Worm (Caenorhabditis elegans) whole organism, mixed stage, embryonic: ENCODE data around the gene jud-4.
A peak's percentile ranks its signal among the peaks of the same experiment; 100 is the strongest.

Source experiments
- M03D4.4 ChIP-seq: sonication (generic microtip); optimal IDR thresholded peaks from 2 replicates; lab custom pipeline; 2017; ENCODE audit warnings: mild to moderate bottlenecking, missing genetic modification characterization, missing compliant biosample characterization
- bed-3 ChIP-seq: fragments of 200-800 bp; sonication (Bioruptor generic); optimal IDR thresholded peaks from 3 replicates; lab custom pipeline; 2018; ENCODE audit warnings: mild to moderate bottlenecking, missing genetic modification characterization, moderate library complexity, missing compliant biosample characterization
- blmp-1 ChIP-seq: fragments of 150-350 bp; optimal IDR thresholded peaks from 2 replicates; lab custom pipeline; 2014; ENCODE audit warnings: missing biosample characterization, missing genetic modification characterization
- ceh-43 ChIP-seq: fragments of 200-800 bp; sonication (Bioruptor generic); optimal IDR thresholded peaks from 2 replicates; lab custom pipeline; 2018; ENCODE audit warnings: mild to moderate bottlenecking, missing genetic modification characterization, moderate library complexity, missing compliant biosample characterization
- ceh-83 ChIP-seq: fragments of 200-800 bp; sonication (Bioruptor generic); optimal IDR thresholded peaks from 2 replicates; lab custom pipeline; 2018; ENCODE audit warnings: mild to moderate bottlenecking, missing genetic modification characterization, missing compliant biosample characterization
- ces-1 ChIP-seq: fragments of 150-350 bp; optimal IDR thresholded peaks from 2 replicates; lab custom pipeline; 2014; ENCODE audit warnings: missing biosample characterization, missing genetic modification reagents, missing genetic modification characterization
- cnd-1 ChIP-seq: fragments of 200-800 bp; sonication (Bioruptor generic); optimal IDR thresholded peaks from 2 replicates; lab custom pipeline; 2018; ENCODE audit warnings: mild to moderate bottlenecking, missing genetic modification characterization, missing compliant biosample characterization
- drap-1 ChIP-seq: fragments of 200-800 bp; sonication (Bioruptor generic); optimal IDR thresholded peaks from 3 replicates; lab custom pipeline; 2018; ENCODE audit warnings: mild to moderate bottlenecking, missing genetic modification characterization, missing compliant biosample characterization
- flh-1 ChIP-seq: fragments of 200-800 bp; sonication (Bioruptor generic); optimal IDR thresholded peaks from 2 replicates; lab custom pipeline; 2018; ENCODE audit warnings: mild to moderate bottlenecking, missing genetic modification characterization, moderate library complexity, missing compliant biosample characterization
- ham-2 ChIP-seq: fragments of 200-800 bp; sonication (Bioruptor generic); optimal IDR thresholded peaks from 2 replicates; lab custom pipeline; 2018; ENCODE audit warnings: mild to moderate bottlenecking, missing genetic modification characterization, missing compliant biosample characterization
- hlh-1 ChIP-seq: fragments of 150-350 bp; optimal IDR thresholded peaks from 2 replicates; lab custom pipeline; 2014; ENCODE audit warnings: missing biosample characterization, missing genetic modification reagents, missing genetic modification characterization
- lin-32 ChIP-seq: fragments of 200-800 bp; sonication (Bioruptor generic); optimal IDR thresholded peaks from 2 replicates; lab custom pipeline; 2018; ENCODE audit warnings: mild to moderate bottlenecking, missing genetic modification characterization, missing compliant biosample characterization
- lsy-2 ChIP-seq: fragments of 150-350 bp; optimal IDR thresholded peaks from 2 replicates; lab custom pipeline; 2014; ENCODE audit warnings: missing biosample characterization, missing genetic modification characterization
- mab-5 ChIP-seq: fragments of 150-350 bp; optimal IDR thresholded peaks from 2 replicates; lab custom pipeline; 2014; ENCODE audit warnings: missing biosample characterization, missing genetic modification characterization
- mep-1 ChIP-seq: fragments of 150-350 bp; optimal IDR thresholded peaks from 2 replicates; lab custom pipeline; 2017; ENCODE audit warnings: missing biosample characterization, missing genetic modification reagents, missing genetic modification characterization, inconsistent platforms
- mls-2 ChIP-seq: sonication (generic microtip); optimal IDR thresholded peaks from 2 replicates; lab custom pipeline; 2016; ENCODE audit warnings: mild to moderate bottlenecking, missing genetic modification characterization, moderate library complexity, missing compliant biosample characterization
- nhr-12 ChIP-seq: fragments of 150-350 bp; optimal IDR thresholded peaks from 2 replicates; lab custom pipeline; 2014; ENCODE audit warnings: missing biosample characterization, missing genetic modification characterization
- nhr-2 ChIP-seq: fragments of 150-350 bp; optimal IDR thresholded peaks from 2 replicates; lab custom pipeline; 2014; ENCODE audit warnings: missing biosample characterization, missing genetic modification characterization
- pha-4 ChIP-seq: fragments of 150-350 bp; optimal IDR thresholded peaks from 2 replicates; lab custom pipeline; 2018; ENCODE audit warnings: missing biosample characterization, missing genetic modification reagents, missing genetic modification characterization
- sem-2 ChIP-seq: fragments of 200-800 bp; sonication (Bioruptor generic); optimal IDR thresholded peaks from 2 replicates; lab custom pipeline; 2018; ENCODE audit warnings: mild to moderate bottlenecking, missing genetic modification characterization, missing compliant biosample characterization
- sptf-1 ChIP-seq: sonication (generic microtip); optimal IDR thresholded peaks from 2 replicates; lab custom pipeline; 2017; ENCODE audit warnings: mild to moderate bottlenecking, missing genetic modification characterization, moderate library complexity, missing compliant biosample characterization
- unc-120 ChIP-seq: sonication (generic microtip); optimal IDR thresholded peaks from 2 replicates; lab custom pipeline; 2017; ENCODE audit warnings: missing genetic modification characterization, missing compliant biosample characterization; ENCODE audit not compliant: poor library complexity, severe bottlenecking
- unc-39 ChIP-seq: fragments of 150-350 bp; optimal IDR thresholded peaks from 2 replicates; lab custom pipeline; 2014; ENCODE audit warnings: missing biosample characterization, missing genetic modification characterization
- unc-62 ChIP-seq: fragments of 150-350 bp; optimal IDR thresholded peaks from 2 replicates; lab custom pipeline; 2014; ENCODE audit warnings: missing biosample characterization, missing genetic modification reagents, missing genetic modification characterization
- zip-8 ChIP-seq: fragments of 150-350 bp; optimal IDR thresholded peaks from 2 replicates; lab custom pipeline; 2014; ENCODE audit warnings: missing biosample characterization, missing genetic modification characterization

jud-4 gene

DNA sequence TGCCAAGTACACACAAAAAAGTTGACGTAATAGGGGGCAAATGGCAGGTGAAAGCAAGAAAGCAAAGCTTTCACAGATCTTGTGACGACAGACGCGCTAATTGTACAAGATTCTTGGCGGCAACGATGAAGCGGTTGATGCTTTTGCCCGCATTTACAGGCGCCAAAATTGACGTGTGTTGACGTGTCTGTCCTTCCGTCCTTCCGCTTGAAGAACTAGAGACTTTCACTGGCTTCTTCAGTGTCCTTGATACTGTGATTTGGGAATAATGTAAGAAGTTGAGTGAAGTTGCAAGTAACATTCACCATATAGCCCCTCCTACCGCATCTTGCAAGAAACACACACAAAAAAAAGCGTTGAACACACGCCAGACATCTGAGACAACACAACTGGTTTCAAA is at the start of gene jud-4:
TSS of gene jud-4 (plus strand) at position 376 of the 400 bp plus-strand sequence.
- TF ChIP-seq ham-2 (no peak), lsy-2 (tag; lab: Kevin White, UChicago) (no peak), M03D4.4 (tag; lab: Kevin White, UChicago) (no peak), mab-5 (tag; lab: Kevin White, UChicago) (no peak), sem-2 (GFP tag; lab: Kevin White, UChicago) (no peak), ces-1 (GFP tag; lab: Kevin White, UChicago) (no peak), cnd-1 (tag; lab: Kevin White, UChicago) (no peak), bed-3 (GFP tag; lab: Kevin White, UChicago) (no peak), flh-1 (GFP tag; lab: Kevin White, UChicago) (no peak), unc-39 (no peak)

DNA sequence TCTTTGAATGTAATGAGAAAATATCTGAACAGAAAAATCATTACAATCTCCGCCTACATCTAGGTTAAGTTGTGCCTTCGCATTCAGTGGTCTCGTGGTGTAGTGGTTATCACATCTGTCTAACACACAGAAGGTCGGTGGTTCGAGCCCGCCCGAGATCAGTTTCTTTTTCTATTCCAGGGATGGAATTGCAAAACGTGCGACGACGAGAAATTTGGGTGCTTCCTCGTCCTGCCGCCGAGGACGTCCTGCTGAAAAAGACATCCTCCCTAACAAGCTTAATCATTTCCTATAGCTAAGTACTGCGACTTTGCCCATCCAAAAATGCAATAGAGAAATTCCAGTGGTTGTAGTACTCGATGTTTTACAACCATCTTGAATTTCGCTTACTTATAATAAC is 47.9 kb upstream of the jud-4 start:
- TF ChIP-seq unc-120 (tag; lab: Kevin White, UChicago), result peak; percentile 26
- TF ChIP-seq ceh-83, result peak; percentile 30
- no peak for TF ChIP-seq M03D4.4 (tag; lab: Kevin White, UChicago)
- no peak for TF ChIP-seq sptf-1
- no peak for TF ChIP-seq zip-8 (tag; lab: Kevin White, UChicago)
- no peak for TF ChIP-seq unc-39
- TF ChIP-seq drap-1, result peak; percentile 21
- TF ChIP-seq bed-3 (GFP tag; lab: Kevin White, UChicago), result no peak
- TF ChIP-seq sem-2 (GFP tag; lab: Kevin White, UChicago), result no peak

DNA sequence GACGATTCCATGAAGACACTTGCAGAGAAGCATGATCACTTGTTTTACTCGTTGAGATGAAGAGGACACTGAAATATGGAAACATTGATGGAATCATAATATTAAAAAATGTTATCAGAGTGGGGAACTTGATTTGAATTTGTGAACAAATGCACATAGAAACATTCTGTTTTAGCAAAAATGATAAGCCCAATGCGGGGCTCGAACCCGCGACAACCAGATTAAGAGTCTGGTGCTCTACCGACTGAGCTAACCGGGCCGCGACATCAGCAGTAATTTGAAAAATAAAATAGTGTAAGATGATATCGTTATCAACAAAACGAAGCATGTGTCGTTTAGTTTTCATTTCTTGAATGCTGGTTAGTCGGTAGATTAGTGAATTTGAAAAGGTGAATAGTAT is 42.7 kb upstream of the jud-4 start:
- TF ChIP-seq nhr-2 (tag; lab: Kevin White, UChicago) (no peak), hlh-1 (tag; lab: Kevin White, UChicago) (no peak), unc-62 (no peak), sem-2 (GFP tag; lab: Kevin White, UChicago) (no peak)

ce11 chrX:15242726-15243125 is 41.2 kb upstream of the jud-4 start:
- TF ChIP-seq lin-32 (GFP tag; lab: Kevin White, UChicago) (no peak), ceh-43 (GFP tag; lab: Kevin White, UChicago) (no peak), bed-3 (GFP tag; lab: Kevin White, UChicago) (no peak), mep-1 (tag; lab: Kevin White, UChicago) (no peak), mab-5 (tag; lab: Kevin White, UChicago) (no peak), blmp-1 (tag; lab: Kevin White, UChicago) (no peak), sptf-1 (no peak), nhr-12 (no peak), ceh-83 (no peak), nhr-2 (tag; lab: Kevin White, UChicago) (no peak), mls-2 (tag; lab: Kevin White, UChicago) (no peak), zip-8 (tag; lab: Kevin White, UChicago) (no peak), cnd-1 (tag; lab: Kevin White, UChicago) (no peak), hlh-1 (tag; lab: Kevin White, UChicago) (no peak), sem-2 (GFP tag; lab: Kevin White, UChicago) (no peak)
- TF ChIP-seq, all 35 proteins: peak for 0

DNA sequence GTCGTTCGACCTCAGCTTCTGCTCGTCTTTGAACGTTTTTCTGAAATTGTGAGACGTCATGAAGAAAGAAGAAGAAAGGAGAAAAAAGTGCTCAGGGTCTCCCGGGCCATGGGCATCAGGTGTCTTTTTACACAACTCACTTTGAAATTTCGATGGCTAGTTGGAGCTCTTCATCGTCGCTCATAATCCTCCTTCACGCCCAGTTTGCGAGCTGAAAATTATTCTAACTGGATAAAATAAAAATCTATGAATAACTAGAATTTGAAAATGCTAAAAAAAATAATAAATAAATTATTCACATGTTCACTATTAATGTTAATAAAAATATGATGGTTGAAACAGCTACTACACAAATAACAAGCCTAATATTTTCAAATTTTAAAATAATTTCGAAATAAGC is 37.7 kb upstream of the jud-4 start, which contains the start of gene piki-1:
TSS of gene piki-1 (minus strand) at position 218 of the 400 bp plus-strand sequence.
- no peak for TF ChIP-seq sem-2 (GFP tag; lab: Kevin White, UChicago)
- peak; percentile 24 for TF ChIP-seq hlh-1 (tag; lab: Kevin White, UChicago)
- TF ChIP-seq, all 35 proteins: peak for 1

ce11 chrX:15246595-15246994 is 37.3 kb upstream of the jud-4 start:
- TF ChIP-seq mep-1 (tag; lab: Kevin White, UChicago) (peak; percentile 11), unc-62 (no peak), pha-4 (tag; lab: Kevin White, UChicago) (peak; percentile 2), nhr-2 (tag; lab: Kevin White, UChicago) (peak; percentile 76)

DNA sequence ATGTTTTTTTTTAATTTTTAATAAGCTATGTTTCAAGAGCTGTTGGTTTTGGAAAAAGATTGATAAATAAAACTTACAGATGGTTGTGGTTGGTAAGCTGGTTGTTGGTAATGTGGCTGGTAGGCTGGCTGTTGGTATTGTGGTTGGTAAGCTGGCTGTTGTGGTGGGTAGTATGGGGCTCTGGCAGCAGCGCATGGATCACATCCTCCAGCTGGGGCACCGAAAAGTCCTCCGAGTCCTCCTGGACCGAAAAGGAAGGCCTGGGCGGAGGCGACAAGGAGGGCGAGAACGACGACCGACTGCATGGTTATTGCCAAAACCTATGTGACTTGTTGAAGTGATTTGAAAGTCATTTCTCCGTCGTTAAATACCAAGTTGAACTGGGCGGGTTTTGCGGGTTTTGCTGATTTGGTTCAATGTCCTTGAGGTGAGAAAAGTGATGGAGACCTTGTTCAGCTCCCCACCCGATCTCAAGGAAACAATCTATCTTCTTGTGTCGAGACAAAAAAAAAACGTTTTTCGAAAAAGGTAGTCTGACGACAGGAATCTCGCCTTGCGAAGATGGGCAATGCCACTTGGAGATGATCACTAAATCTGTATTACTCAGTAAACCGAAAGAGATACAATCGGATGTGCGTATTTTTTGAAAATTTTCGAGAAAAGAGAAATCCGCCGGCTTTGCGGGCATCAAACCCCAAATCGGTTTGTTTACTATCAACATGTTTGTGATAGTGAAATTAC is 23.8 kb upstream of the jud-4 start, which contains the start of gene F46F2.3:
TSS of gene F46F2.3 (minus strand) at position 341 of the 741 bp plus-strand sequence.
- TF ChIP-seq zip-8 (tag; lab: Kevin White, UChicago), result no peak
- no peak for TF ChIP-seq pha-4 (tag; lab: Kevin White, UChicago)
